Fruit fly (Drosophila melanogaster) whole organism, wandering third instar larva: ENCODE data around the gene CG5555.

ENCODE experiments used
- CrebA ChIP-seq: fragments of 200-800 bp; sonication (Bioruptor generic); optimal IDR thresholded peaks from 2 replicates; lab custom pipeline; 2016; ENCODE audit warnings: missing biosample characterization, mild to moderate bottlenecking, missing genetic modification characterization, borderline replicate concordance
- Dif ChIP-seq: fragments of 200-275, 200-300 bp; sonication (Bioruptor generic); optimal IDR thresholded peaks from 2 replicates; lab custom pipeline; 2018; ENCODE audit warnings: missing biosample characterization, missing genetic modification characterization; ENCODE audit not compliant: partially characterized antibody
- Hnf4 ChIP-seq: fragments of 200-800 bp; sonication (Bioruptor generic); optimal IDR thresholded peaks from 2 replicates; lab custom pipeline; 2016; ENCODE audit warnings: missing biosample characterization, mild to moderate bottlenecking, missing genetic modification characterization
- Mio ChIP-seq: sonication (Bioruptor generic); optimal IDR thresholded peaks from 2 replicates; lab custom pipeline; 2016; ENCODE audit warnings: missing biosample characterization, missing genetic modification characterization
- Rel ChIP-seq, 2 experiments: fragments of 200-800 bp; sonication (Bioruptor generic) in 1 of 2; optimal IDR thresholded peaks; 2 replicates in 1 of 2; 3 replicates in 1 of 2; lab custom pipeline; 2016 to 2019; ENCODE audit warnings: mild to moderate bottlenecking in 2 of 2, missing biosample characterization in 2 of 2, missing genetic modification characterization in 2 of 2, moderate library complexity in 1 of 2
- lola ChIP-seq: fragments of >200 bp; optimal IDR thresholded peaks from 2 replicates; lab custom pipeline; 2017; ENCODE audit warnings: missing biosample characterization, missing genetic modification characterization
- pan ChIP-seq: fragments of >200 bp; optimal IDR thresholded peaks from 2 replicates; lab custom pipeline; 2017
- rgr ChIP-seq: fragments of 200-800 bp; sonication (Bioruptor generic); optimal IDR thresholded peaks from 3 replicates; lab custom pipeline; 2016; ENCODE audit warnings: missing biosample characterization, mild to moderate bottlenecking, missing genetic modification characterization
- sage ChIP-seq: fragments of 200-800 bp; sonication (Bioruptor generic); optimal IDR thresholded peaks from 2 replicates; lab custom pipeline; 2016; ENCODE audit warnings: missing biosample characterization, mild to moderate bottlenecking, missing genetic modification characterization
- tai ChIP-seq: sonication (Bioruptor generic); optimal IDR thresholded peaks from 2 replicates; lab custom pipeline; 2016; ENCODE audit warnings: missing biosample characterization, missing genetic modification characterization
- woc ChIP-seq: sonication (Bioruptor generic); optimal IDR thresholded peaks from 2 replicates; lab custom pipeline; 2016; ENCODE audit warnings: missing biosample characterization, mild to moderate bottlenecking, missing genetic modification characterization

DNA sequence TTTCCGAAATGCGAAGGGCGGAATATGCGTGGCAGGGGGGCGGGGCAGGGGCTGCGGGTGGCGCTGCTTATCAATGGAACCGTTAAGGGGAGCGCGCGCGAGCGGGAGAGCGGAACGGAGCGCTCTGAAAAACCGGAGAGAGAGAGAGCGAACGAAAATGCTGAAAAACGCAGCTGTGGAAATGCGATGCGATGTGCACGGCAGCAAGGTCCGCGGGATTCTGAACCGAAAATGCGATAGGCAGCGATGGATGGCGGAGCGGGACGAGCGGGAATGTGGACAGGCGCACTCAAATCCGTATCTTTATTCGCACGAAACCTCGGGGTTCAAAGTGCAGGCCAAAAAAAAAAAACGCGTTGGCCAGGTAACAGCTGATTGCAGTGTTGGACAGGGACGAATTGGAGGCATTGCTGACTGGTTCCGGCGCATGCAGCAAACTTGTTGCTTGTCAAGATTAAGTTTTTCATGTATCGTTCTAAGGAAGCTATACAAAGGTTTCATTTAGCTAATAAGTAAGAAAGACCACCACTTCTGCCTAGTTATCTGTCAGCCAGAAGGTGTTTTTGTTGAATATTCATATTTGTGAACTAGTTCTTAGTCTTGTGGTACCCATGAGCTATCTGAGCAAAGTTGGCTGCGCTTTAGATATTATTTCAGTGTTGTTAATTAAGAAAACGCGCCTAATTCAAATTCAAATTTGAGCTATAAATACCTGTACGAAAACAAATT lies 32.7 kb downstream of the CG5555 start, which contains the start of gene Ppcs:
- peak; percentile 66 for TF ChIP-seq woc
- no peak for TF ChIP-seq pan
- no peak for TF ChIP-seq Rel (GFP tag; optimal IDR thresholded peaks at IDR 0.05; lab: Kevin White, UChicago)
- TF ChIP-seq Rel (tag; optimal IDR thresholded peaks at IDR 0.05; lab: Kevin White, UChicago) = no peak
- TF ChIP-seq Dif = peak; percentile 85
- TF ChIP-seq rgr (GFP tag; lab: Kevin White, UChicago) = peak; percentile 65
- no peak for TF ChIP-seq lola (GFP tag; lab: Kevin White, UChicago)
- TF ChIP-seq Hnf4 = peak; percentile 95
- no peak for TF ChIP-seq sage
- no peak for TF ChIP-seq CrebA
- TF ChIP-seq Mio (GFP tag; lab: Kevin White, UChicago) = no peak
- peak; percentile 76 for TF ChIP-seq tai
